Worm (Caenorhabditis elegans) whole organism, L4 larva: ENCODE measurements around the gene acr-2.

Experiments used
- D1046.2 ChIP-seq: fragments of 200-800 bp; sonication (Bioruptor generic); IDR thresholded peaks from 2 replicates; pipeline ENCODE4 v1.3.6; 2022; ENCODE audit warnings: missing genetic modification characterization, missing compliant biosample characterization
- F26F4.8 ChIP-seq: fragments of 200-800 bp; sonication (Bioruptor generic); conservative IDR thresholded peaks from 2 replicates; pipeline ENCODE4 v1.3.6; 2022; ENCODE audit warnings: missing genetic modification characterization, missing compliant biosample characterization
- F37D6.2 ChIP-seq: sonication (generic microtip); optimal IDR thresholded peaks from 2 replicates; lab custom pipeline; 2016; ENCODE audit warnings: mild to moderate bottlenecking, missing genetic modification characterization, missing compliant biosample characterization
- F44E2.7 ChIP-seq: fragments of 200-800 bp; sonication (Bioruptor generic); IDR thresholded peaks from 2 replicates; pipeline ENCODE4 v2.1.2; 2022; ENCODE audit warnings: missing genetic modification characterization, missing compliant biosample characterization
- R02D3.7 ChIP-seq: fragments of 150-350 bp; sonication (generic microtip); optimal IDR thresholded peaks from 3 replicates; lab custom pipeline; 2014; ENCODE audit warnings: missing biosample characterization, missing genetic modification characterization
- T26A8.4 ChIP-seq: fragments of 200-800 bp; sonication (Bioruptor generic); IDR thresholded peaks from 2 replicates; pipeline ENCODE4 v1.3.6; 2022; ENCODE audit warnings: missing genetic modification characterization, missing compliant biosample characterization
- Y105C5A.15 ChIP-seq: fragments of 200-800 bp; sonication (Bioruptor generic); IDR thresholded peaks from 2 replicates; pipeline ENCODE4 v1.3.6; 2022; ENCODE audit warnings: missing genetic modification characterization, missing compliant biosample characterization
- Y5F2A.4 ChIP-seq: fragments of 200-800 bp; sonication (Bioruptor generic); optimal IDR thresholded peaks from 2 replicates; lab custom pipeline; 2018; ENCODE audit warnings: mild to moderate bottlenecking, missing genetic modification characterization, missing compliant biosample characterization
- Y75B8A.6 ChIP-seq: fragments of 200-800 bp; sonication (Bioruptor generic); IDR thresholded peaks from 2 replicates; pipeline ENCODE4 v1.3.6; 2022; ENCODE audit warnings: missing genetic modification reagents, missing genetic modification characterization, missing compliant biosample characterization
- ZK337.2 ChIP-seq: fragments of 200-800 bp; sonication (Bioruptor generic); IDR thresholded peaks from 2 replicates; pipeline ENCODE4 v1.3.6; 2022; ENCODE audit warnings: missing genetic modification reagents, missing genetic modification characterization, missing compliant biosample characterization
- ZK546.5 ChIP-seq, 2 experiments: sonication (generic microtip); optimal IDR thresholded peaks; 2 replicates each; lab custom pipeline; 2017; ENCODE audit warnings: missing biosample characterization in 2 of 2, missing genetic modification characterization in 2 of 2
- ama-1 ChIP-seq: fragments of 150-350 bp; optimal IDR thresholded peaks from 2 replicates; lab custom pipeline; 2014; ENCODE audit warnings: inconsistent platforms, mixed read lengths
- arid-1 ChIP-seq: fragments of 200-800 bp; sonication (Bioruptor generic); conservative IDR thresholded peaks from 2 replicates; pipeline ENCODE4 v1.3.6; 2022; ENCODE audit warnings: missing genetic modification reagents, missing genetic modification characterization, missing compliant biosample characterization
- attf-4 ChIP-seq: sonication (generic microtip); optimal IDR thresholded peaks from 3 replicates; lab custom pipeline; 2017; ENCODE audit warnings: missing biosample characterization, missing genetic modification characterization
- ceh-82 ChIP-seq: sonication (generic microtip); optimal IDR thresholded peaks from 2 replicates; lab custom pipeline; 2017; ENCODE audit warnings: missing biosample characterization, missing genetic modification characterization
- ctbp-1 ChIP-seq: fragments of 200-800 bp; sonication (Bioruptor generic); IDR thresholded peaks from 2 replicates; pipeline ENCODE4 v1.3.6; 2022; ENCODE audit warnings: missing genetic modification reagents, missing genetic modification characterization, missing compliant biosample characterization
- daf-12 ChIP-seq: fragments of 150-350 bp; optimal IDR thresholded peaks from 2 replicates; lab custom pipeline; 2014; ENCODE audit warnings: missing biosample characterization, missing genetic modification reagents, missing genetic modification characterization
- dmd-9 ChIP-seq: fragments of 200-800 bp; sonication (Bioruptor generic); IDR thresholded peaks from 2 replicates; pipeline ENCODE4 v1.3.6; 2022; ENCODE audit warnings: missing genetic modification reagents, missing genetic modification characterization, missing compliant biosample characterization
- dpl-1 ChIP-seq: fragments of 150-350 bp; optimal IDR thresholded peaks from 2 replicates; lab custom pipeline; 2014; ENCODE audit warnings: missing biosample characterization, missing genetic modification reagents, missing genetic modification characterization
- egl-27 ChIP-seq: sonication (generic microtip); optimal IDR thresholded peaks from 3 replicates; lab custom pipeline; 2017; ENCODE audit warnings: missing biosample characterization, missing genetic modification reagents, missing genetic modification characterization
- egl-43 ChIP-seq: fragments of 200-800 bp; sonication (Bioruptor generic); IDR thresholded peaks from 2 replicates; pipeline ENCODE4 v1.3.6; 2022; ENCODE audit warnings: missing genetic modification reagents, missing genetic modification characterization, missing compliant biosample characterization
- fkh-10 ChIP-seq: fragments of 150-350 bp; optimal IDR thresholded peaks from 2 replicates; lab custom pipeline; 2014; ENCODE audit warnings: missing biosample characterization, missing genetic modification reagents, missing genetic modification characterization
- jun-1 ChIP-seq: fragments of 150-350 bp; optimal IDR thresholded peaks from 2 replicates; lab custom pipeline; 2014; ENCODE audit warnings: missing biosample characterization, missing genetic modification reagents, missing genetic modification characterization
- lim-7 ChIP-seq: fragments of 200-800 bp; sonication (Bioruptor generic); IDR thresholded peaks from 2 replicates; pipeline ENCODE4 v1.3.6; 2022; ENCODE audit warnings: missing genetic modification characterization, missing compliant biosample characterization
- lin-15B ChIP-seq: fragments of 150-350 bp; sonication (generic microtip); optimal IDR thresholded peaks from 3 replicates; lab custom pipeline; 2014; ENCODE audit warnings: missing biosample characterization, missing genetic modification characterization
- lin-29 ChIP-seq: fragments of 200-800 bp; sonication (Bioruptor generic); IDR thresholded peaks from 2 replicates; pipeline ENCODE4 v1.3.6; 2022; ENCODE audit warnings: missing genetic modification reagents, missing genetic modification characterization, missing compliant biosample characterization
- lin-38 ChIP-seq: fragments of 200-800 bp; sonication (Bioruptor generic); IDR thresholded peaks from 2 replicates; pipeline ENCODE4 v1.3.6; 2022; ENCODE audit warnings: missing genetic modification reagents, missing genetic modification characterization, missing compliant biosample characterization
- madf-5 ChIP-seq, 2 experiments: fragments of 200-800 bp; sonication (Bioruptor generic); IDR thresholded peaks; 2 replicates each; pipeline ENCODE4 v1.3.6; 2022; ENCODE audit warnings: missing compliant biosample characterization in 2 of 2, missing genetic modification characterization in 2 of 2
- madf-9 ChIP-seq: fragments of 200-800 bp; sonication (Bioruptor generic); conservative IDR thresholded peaks from 2 replicates; pipeline ENCODE4 v1.3.6; 2022; ENCODE audit warnings: missing genetic modification reagents, missing genetic modification characterization, missing compliant biosample characterization
- mdt-29 ChIP-seq: fragments of 200-800 bp; sonication (Bioruptor generic); IDR thresholded peaks from 2 replicates; pipeline ENCODE4 v1.3.6; 2022; ENCODE audit warnings: missing genetic modification reagents, missing genetic modification characterization, missing compliant biosample characterization
- mes-2 ChIP-seq: sonication (generic microtip); optimal IDR thresholded peaks from 2 replicates; lab custom pipeline; 2016; ENCODE audit warnings: missing genotype, mild to moderate bottlenecking, missing genetic modification characterization, missing compliant biosample characterization; ENCODE audit not compliant: poor library complexity, severe bottlenecking
- mxl-2 ChIP-seq: fragments of 200-800 bp; sonication (Bioruptor generic); conservative IDR thresholded peaks from 2 replicates; pipeline ENCODE4 v1.3.6; 2022; ENCODE audit warnings: missing genetic modification reagents, missing genetic modification characterization, missing compliant biosample characterization
- mxl-3 ChIP-seq: fragments of 200-800 bp; sonication (Bioruptor generic); optimal IDR thresholded peaks from 2 replicates; lab custom pipeline; 2018; ENCODE audit warnings: mild to moderate bottlenecking, missing genetic modification characterization, missing compliant biosample characterization
- nhr-11 ChIP-seq: fragments of 150-350 bp; optimal IDR thresholded peaks from 2 replicates; lab custom pipeline; 2014; ENCODE audit warnings: missing biosample characterization, missing genetic modification characterization
- nhr-28 ChIP-seq: fragments of 150-350 bp; optimal IDR thresholded peaks from 2 replicates; lab custom pipeline; 2014; ENCODE audit warnings: missing biosample characterization, missing genetic modification characterization
- nhr-77 ChIP-seq: fragments of 150-350 bp; optimal IDR thresholded peaks from 2 replicates; lab custom pipeline; 2014; ENCODE audit warnings: missing biosample characterization, missing genetic modification characterization
- pha-4 ChIP-seq, 2 experiments: fragments of 150-350 bp in 1 of 2; fragments of 200-800 bp in 1 of 2; sonication (Bioruptor generic) in 1 of 2; IDR thresholded peaks in 1 of 2; optimal IDR thresholded peaks in 1 of 2; 2 replicates each; pipeline versions ENCODE4 v1.3.6 to Lab custom; 2014 to 2022; ENCODE audit warnings: missing genetic modification characterization in 2 of 2, missing genetic modification reagents in 2 of 2, missing biosample characterization in 1 of 2, missing compliant biosample characterization in 1 of 2
- php-3 ChIP-seq: fragments of 200-800 bp; sonication (Bioruptor generic); IDR thresholded peaks from 2 replicates; pipeline ENCODE4 v1.3.6; 2022; ENCODE audit warnings: missing genetic modification reagents, missing genetic modification characterization, missing compliant biosample characterization
- pqm-1 ChIP-seq: sonication (generic microtip); optimal IDR thresholded peaks from 2 replicates; lab custom pipeline; 2017; ENCODE audit warnings: missing biosample characterization, missing genetic modification characterization
- saeg-2 ChIP-seq: fragments of 200-800 bp; sonication (Bioruptor generic); IDR thresholded peaks from 2 replicates; pipeline ENCODE4 v1.3.6; 2022; ENCODE audit warnings: missing genetic modification reagents, missing genetic modification characterization, missing compliant biosample characterization
- skn-1 ChIP-seq: fragments of 150-350 bp; optimal IDR thresholded peaks from 2 replicates; lab custom pipeline; 2014; ENCODE audit warnings: missing biosample characterization, missing genetic modification characterization
- snpc-1.2 ChIP-seq: fragments of 200-800 bp; sonication (Bioruptor generic); IDR thresholded peaks from 2 replicates; pipeline ENCODE4 v1.3.6; 2022; ENCODE audit warnings: missing genetic modification reagents, missing genetic modification characterization, missing compliant biosample characterization
- spr-1 ChIP-seq: sonication (generic microtip); optimal IDR thresholded peaks from 2 replicates; lab custom pipeline; 2016; ENCODE audit warnings: mild to moderate bottlenecking, missing genetic modification characterization, missing compliant biosample characterization
- spr-3 ChIP-seq: fragments of 200-800 bp; sonication (Bioruptor generic); optimal IDR thresholded peaks from 2 replicates; lab custom pipeline; 2018; ENCODE audit warnings: mild to moderate bottlenecking, missing genetic modification characterization, missing compliant biosample characterization
- unc-39 ChIP-seq: sonication (generic microtip); optimal IDR thresholded peaks from 2 replicates; lab custom pipeline; 2017; ENCODE audit warnings: missing biosample characterization, missing genetic modification characterization
- unc-62 ChIP-seq, 3 experiments: fragments of 150-350 bp in 1 of 3; sonication (generic microtip); optimal IDR thresholded peaks in 2 of 3; peaks in 1 of 3; 1 replicate in 1 of 3; 2 replicates in 2 of 3; lab custom pipeline; 2014 to 2017; ENCODE audit warnings: missing biosample characterization in 3 of 3, missing genetic modification characterization in 3 of 3, missing genetic modification reagents in 3 of 3, missing genotype in 1 of 3
- vab-7 ChIP-seq: fragments of 200-800 bp; sonication (Bioruptor generic); IDR thresholded peaks from 2 replicates; pipeline ENCODE4 v1.3.6; 2022; ENCODE audit warnings: missing genetic modification reagents, missing genetic modification characterization, missing compliant biosample characterization
- zag-1 ChIP-seq: fragments of 150-350 bp; optimal IDR thresholded peaks from 2 replicates; lab custom pipeline; 2014; ENCODE audit warnings: missing biosample characterization, missing genetic modification characterization
- zip-11 ChIP-seq: fragments of 200-800 bp; sonication (Bioruptor generic); IDR thresholded peaks from 2 replicates; pipeline ENCODE4 v1.3.6; 2022; ENCODE audit warnings: missing genetic modification characterization, missing compliant biosample characterization
- ztf-11 ChIP-seq: fragments of 150-350 bp; optimal IDR thresholded peaks from 2 replicates; lab custom pipeline; 2014; ENCODE audit warnings: missing biosample characterization, missing genetic modification characterization

Gene acr-2

DNA sequence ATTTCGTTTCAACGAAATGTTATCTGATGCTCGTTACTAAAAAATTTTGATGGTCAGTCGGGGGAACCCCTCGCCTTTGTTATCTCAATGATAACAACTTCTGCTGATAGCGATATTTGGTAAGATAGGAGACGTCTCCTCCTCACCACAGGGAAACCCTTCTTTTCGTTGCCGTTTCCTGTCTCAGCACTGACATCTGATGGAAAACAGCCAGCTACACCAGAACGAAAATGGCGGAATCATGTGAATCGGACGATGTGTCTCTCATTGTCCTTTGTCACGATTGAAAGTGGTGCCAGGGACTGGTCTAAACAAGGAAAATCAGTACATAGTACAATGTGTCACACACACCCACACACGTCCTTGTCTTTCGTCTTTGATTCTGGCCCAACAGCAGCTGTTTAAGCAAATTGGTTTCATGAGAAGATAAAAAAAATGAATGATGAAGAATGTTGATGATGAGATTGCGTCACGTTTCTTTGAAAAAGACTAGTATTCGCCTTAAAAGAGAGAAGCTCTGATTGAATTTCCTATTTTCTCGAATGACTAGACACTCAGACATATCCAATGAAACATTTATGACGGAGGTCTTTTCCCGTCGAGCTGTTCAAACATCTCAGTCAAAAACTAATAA, 34.1 kb downstream of the acr-2 start:
- TF ChIP-seq vab-7 (GFP tag; lab: Robert Waterston, UW): 0 out of 2 replicates have a peak, but pooled peaks have one; percentile 25
- no peak for TF ChIP-seq spr-1 (tag; lab: Kevin White, UChicago)
- no peak for TF ChIP-seq unc-39
- peak; percentile 37; the same call in 1 of the 2 replicates for TF ChIP-seq lin-29 (GFP tag; lab: Robert Waterston, UW)
- TF ChIP-seq daf-12 (tag; lab: Kevin White, UChicago): no peak
- no peak for TF ChIP-seq egl-27 (tag; lab: Kevin White, UChicago)
- TF ChIP-seq dpl-1 (GFP tag; lab: Kevin White, UChicago): peak; percentile 45
- TF ChIP-seq unc-62 (GFP tag; optimal IDR thresholded peaks at IDR 0.05 in 1 of 2; lab: Kevin White, UChicago): peak in 1 of 2 experiments; percentile 100
- TF ChIP-seq unc-62 (tag; optimal IDR thresholded peaks at IDR 0.05; lab: Kevin White, UChicago): no peak
- TF ChIP-seq attf-4 (tag; lab: Kevin White, UChicago): no peak
- no peak for TF ChIP-seq arid-1
- peak; percentile 79 for TF ChIP-seq mxl-2 (GFP tag; lab: Robert Waterston, UW)
- TF ChIP-seq saeg-2 (GFP tag; lab: Robert Waterston, UW): peak; percentile 67; the same call in 1 of the 2 replicates
- no peak for TF ChIP-seq ZK337.2 (GFP tag; lab: Robert Waterston, UW)
- no peak for TF ChIP-seq ceh-82
- peak; percentile 25 for TF ChIP-seq mes-2 (tag; lab: Kevin White, UChicago)
- no peak for TF ChIP-seq egl-43
- TF ChIP-seq nhr-77 (tag; lab: Kevin White, UChicago): no peak
- TF ChIP-seq pha-4 (GFP tag; IDR thresholded peaks at IDR 0.05; lab: Robert Waterston, UW): no peak
- no peak for TF ChIP-seq pha-4 (tag; optimal IDR thresholded peaks at IDR 0.05; lab: Kevin White, UChicago)
- no peak for TF ChIP-seq zag-1
- TF ChIP-seq nhr-28 (tag; lab: Kevin White, UChicago): peak; percentile 77
- TF ChIP-seq jun-1: no peak
- peak; percentile 14 for TF ChIP-seq nhr-11 (tag; lab: Kevin White, UChicago)
- TF ChIP-seq spr-3: no peak
- TF ChIP-seq F37D6.2: no peak
- TF ChIP-seq php-3 (GFP tag; lab: Robert Waterston, UW): peak; percentile 75
- peak; percentile 55; the same call in 1 of the 2 replicates for TF ChIP-seq ctbp-1 (GFP tag; lab: Robert Waterston, UW)
- TF ChIP-seq Y105C5A.15 (GFP tag; lab: Robert Waterston, UW): no peak
- no peak for TF ChIP-seq Y5F2A.4 (GFP tag; lab: Kevin White, UChicago)
- peak; percentile 34 for TF ChIP-seq pqm-1 (tag; lab: Kevin White, UChicago)
- TF ChIP-seq Y75B8A.6: no peak
- no peak for TF ChIP-seq ZK546.5 (tag; optimal IDR thresholded peaks at IDR 0.05; lab: Kevin White, UChicago)
- TF ChIP-seq ztf-11 (tag; lab: Kevin White, UChicago): no peak
- no peak for TF ChIP-seq R02D3.7 (tag; lab: Kevin White, UChicago)
- TF ChIP-seq zip-11: no peak
- TF ChIP-seq mdt-29 (GFP tag; lab: Robert Waterston, UW): no peak
- TF ChIP-seq snpc-1.2 (GFP tag; lab: Robert Waterston, UW): no peak
- TF ChIP-seq F44E2.7: no peak
- TF ChIP-seq F26F4.8 (GFP tag; lab: Robert Waterston, UW): no peak
- no peak for TF ChIP-seq lim-7 (GFP tag; lab: Robert Waterston, UW)
- peak; percentile 80 for TF ChIP-seq mxl-3 (GFP tag; lab: Kevin White, UChicago)
- TF ChIP-seq fkh-10 (GFP tag; lab: Kevin White, UChicago): peak; percentile 52
- peak; percentile 57; the same call in 1 of the 2 replicates for TF ChIP-seq T26A8.4 (GFP tag; lab: Robert Waterston, UW)
- no peak for TF ChIP-seq ama-1 (lab: Kevin White, UChicago)
- TF ChIP-seq lin-15B: no peak
- TF ChIP-seq skn-1 (tag; lab: Kevin White, UChicago): no peak
- no peak for TF ChIP-seq D1046.2 (GFP tag; lab: Robert Waterston, UW)
- TF ChIP-seq madf-9 (GFP tag; lab: Robert Waterston, UW): no peak
- no peak for TF ChIP-seq dmd-9 (GFP tag; lab: Robert Waterston, UW)
- no peak for TF ChIP-seq madf-5 (GFP tag; IDR thresholded peaks at IDR 0.05; lab: Robert Waterston, UW)
- no peak for TF ChIP-seq lin-38
